Fruit fly (Drosophila melanogaster) whole organism, wandering third instar larva: ENCODE data around the gene nbs.

ENCODE experiments used
- Abd-B ChIP-seq: fragments of >200 bp; optimal IDR thresholded peaks from 2 replicates; lab custom pipeline; 2017; ENCODE audit warnings: missing biosample characterization, missing genetic modification characterization
- CG32264 ChIP-seq: fragments of 200-800 bp; sonication (Bioruptor generic); optimal IDR thresholded peaks from 2 replicates; lab custom pipeline; 2016; ENCODE audit warnings: missing biosample characterization, missing genetic modification characterization
- CG9705 ChIP-seq: fragments of 200-800 bp; sonication (Bioruptor generic); optimal IDR thresholded peaks from 2 replicates; lab custom pipeline; 2018; ENCODE audit warnings: missing biosample characterization, mild to moderate bottlenecking, missing genetic modification characterization
- CrebA ChIP-seq: fragments of 200-800 bp; sonication (Bioruptor generic); optimal IDR thresholded peaks from 2 replicates; lab custom pipeline; 2016; ENCODE audit warnings: missing biosample characterization, mild to moderate bottlenecking, missing genetic modification characterization, borderline replicate concordance
- Dfd ChIP-seq: fragments of >200 bp; optimal IDR thresholded peaks from 2 replicates; lab custom pipeline; 2017; ENCODE audit warnings: missing biosample characterization, missing genetic modification characterization
- Dif ChIP-seq: fragments of 200-275, 200-300 bp; sonication (Bioruptor generic); optimal IDR thresholded peaks from 2 replicates; lab custom pipeline; 2018; ENCODE audit warnings: missing biosample characterization, missing genetic modification characterization; ENCODE audit not compliant: partially characterized antibody
- HLH106 ChIP-seq: fragments of 200-800 bp; optimal IDR thresholded peaks from 3 replicates; lab custom pipeline; 2019; ENCODE audit warnings: missing biosample characterization, mild to moderate bottlenecking, missing genetic modification characterization, moderate library complexity
- Hnf4 ChIP-seq: fragments of 200-800 bp; sonication (Bioruptor generic); optimal IDR thresholded peaks from 2 replicates; lab custom pipeline; 2016; ENCODE audit warnings: missing biosample characterization, mild to moderate bottlenecking, missing genetic modification characterization
- Hr78 ChIP-seq: fragments of >200 bp; optimal IDR thresholded peaks from 2 replicates; lab custom pipeline; 2017; ENCODE audit warnings: missing biosample characterization, missing genetic modification characterization
- Mio ChIP-seq: sonication (Bioruptor generic); optimal IDR thresholded peaks from 2 replicates; lab custom pipeline; 2016; ENCODE audit warnings: missing biosample characterization, missing genetic modification characterization
- Myc ChIP-seq: fragments of >200 bp; optimal IDR thresholded peaks from 2 replicates; lab custom pipeline; 2017
- N ChIP-seq: fragments of >200 bp; optimal IDR thresholded peaks from 2 replicates; lab custom pipeline; 2018; ENCODE audit warnings: missing biosample characterization, missing external identifiers, missing genetic modification characterization
- OdsH ChIP-seq: fragments of 200-800 bp; sonication (Bioruptor generic); optimal IDR thresholded peaks from 2 replicates; lab custom pipeline; 2016; ENCODE audit warnings: missing biosample characterization, mild to moderate bottlenecking, missing genetic modification characterization
- Rel ChIP-seq, 2 experiments: fragments of 200-800 bp; sonication (Bioruptor generic) in 1 of 2; optimal IDR thresholded peaks; 2 replicates in 1 of 2; 3 replicates in 1 of 2; lab custom pipeline; 2016 to 2019; ENCODE audit warnings: mild to moderate bottlenecking in 2 of 2, missing biosample characterization in 2 of 2, missing genetic modification characterization in 2 of 2, moderate library complexity in 1 of 2
- Sp1 ChIP-seq: fragments of 200-800 bp; sonication (Bioruptor generic); optimal IDR thresholded peaks from 3 replicates; lab custom pipeline; 2019; ENCODE audit warnings: missing biosample characterization, mild to moderate bottlenecking, missing genetic modification characterization, moderate library complexity
- Vsx2 ChIP-seq: fragments of 200-300, 225-300 bp; sonication (Bioruptor generic); optimal IDR thresholded peaks from 2 replicates; lab custom pipeline; 2018; ENCODE audit warnings: missing biosample characterization, missing genetic modification characterization; ENCODE audit not compliant: partially characterized antibody
- br ChIP-seq: fragments of 200-800 bp; sonication (Bioruptor generic); optimal IDR thresholded peaks from 2 replicates; lab custom pipeline; 2016; ENCODE audit warnings: missing biosample characterization, missing genetic modification characterization
- brk ChIP-seq: fragments of 200-800 bp; sonication (Bioruptor generic); optimal IDR thresholded peaks from 2 replicates; lab custom pipeline; 2016; ENCODE audit warnings: missing biosample characterization, mild to moderate bottlenecking, missing genetic modification characterization
- dl ChIP-seq, 2 experiments: fragments of 175-275, 200-275 bp in 1 of 2; fragments of 200-275 bp in 1 of 2; sonication (Bioruptor generic); optimal IDR thresholded peaks; lab custom pipeline; 2018; ENCODE audit warnings: mild to moderate bottlenecking in 2 of 2, missing biosample characterization in 2 of 2, missing genetic modification characterization in 2 of 2, moderate library complexity in 2 of 2; ENCODE audit not compliant: partially characterized antibody in 2 of 2, insufficient read depth in 1 of 2
- dsf ChIP-seq: sonication (Bioruptor generic); optimal IDR thresholded peaks from 2 replicates; lab custom pipeline; 2016; ENCODE audit warnings: missing biosample characterization, missing genetic modification characterization, borderline replicate concordance
- ey ChIP-seq: fragments of 200-800 bp; sonication (Bioruptor generic); optimal IDR thresholded peaks from 2 replicates; lab custom pipeline; 2016; ENCODE audit warnings: missing biosample characterization, missing genetic modification characterization
- fru ChIP-seq: fragments of 200-800 bp; sonication (Bioruptor generic); optimal IDR thresholded peaks from 3 replicates; lab custom pipeline; 2016; ENCODE audit warnings: missing biosample characterization, mild to moderate bottlenecking, missing genetic modification characterization
- h ChIP-seq: fragments of 200-800 bp; sonication (Bioruptor generic); optimal IDR thresholded peaks from 3 replicates; lab custom pipeline; 2016; ENCODE audit warnings: missing biosample characterization, mild to moderate bottlenecking, missing genetic modification characterization
- jim ChIP-seq: fragments of 175-275, 200-325 bp; sonication (Bioruptor generic); optimal IDR thresholded peaks from 2 replicates; lab custom pipeline; 2016; ENCODE audit warnings: missing biosample characterization, mild to moderate bottlenecking, missing genetic modification characterization
- lola ChIP-seq: fragments of >200 bp; optimal IDR thresholded peaks from 2 replicates; lab custom pipeline; 2017; ENCODE audit warnings: missing biosample characterization, missing genetic modification characterization
- pan ChIP-seq: fragments of >200 bp; optimal IDR thresholded peaks from 2 replicates; lab custom pipeline; 2017
- psq ChIP-seq: fragments of 200-800 bp; sonication (Bioruptor generic); optimal IDR thresholded peaks from 3 replicates; lab custom pipeline; 2017; ENCODE audit warnings: missing biosample characterization, mild to moderate bottlenecking, missing genetic modification characterization, moderate library complexity
- rgr ChIP-seq: fragments of 200-800 bp; sonication (Bioruptor generic); optimal IDR thresholded peaks from 3 replicates; lab custom pipeline; 2016; ENCODE audit warnings: missing biosample characterization, mild to moderate bottlenecking, missing genetic modification characterization
- sage ChIP-seq: fragments of 200-800 bp; sonication (Bioruptor generic); optimal IDR thresholded peaks from 2 replicates; lab custom pipeline; 2016; ENCODE audit warnings: missing biosample characterization, mild to moderate bottlenecking, missing genetic modification characterization
- tai ChIP-seq: sonication (Bioruptor generic); optimal IDR thresholded peaks from 2 replicates; lab custom pipeline; 2016; ENCODE audit warnings: missing biosample characterization, missing genetic modification characterization
- usp ChIP-seq: fragments of >200 bp; optimal IDR thresholded peaks from 2 replicates; lab custom pipeline; 2017; ENCODE audit warnings: missing biosample characterization, missing genetic modification characterization
- woc ChIP-seq: sonication (Bioruptor generic); optimal IDR thresholded peaks from 2 replicates; lab custom pipeline; 2016; ENCODE audit warnings: missing biosample characterization, mild to moderate bottlenecking, missing genetic modification characterization

nbs gene

dm6 chr3L:9695242-9695641 is 27.8 kb downstream of the nbs start:
- no peak for TF ChIP-seq Hr78
- TF ChIP-seq Dif (GFP tag; lab: Kevin White, UChicago) = peak; percentile 66
- peak; percentile 35 to 64 for TF ChIP-seq dl (GFP tag; optimal IDR thresholded peaks at IDR 0.05; lab: Kevin White, UChicago; ENCODE audit: insufficient read depth in 1 of 2, partially characterized antibody in 2 of 2)

dm6 chr3L:9694867-9695236 is 28.1 kb downstream of the nbs start:
- TF ChIP-seq CG32264 (GFP tag; lab: Kevin White, UChicago) (no peak), h (no peak), HLH106 (no peak), lola (GFP tag; lab: Kevin White, UChicago) (no peak), CG9705 (no peak), pan (lab: Kevin White, UChicago) (no peak), dsf (no peak), Hr78 (no peak), Myc (no peak), jim (GFP tag; lab: Kevin White, UChicago) (no peak), br (no peak), fru (GFP tag; lab: Kevin White, UChicago) (no peak), tai (GFP tag; lab: Kevin White, UChicago) (no peak), Abd-B (GFP tag; lab: Kevin White, UChicago) (no peak), Vsx2 (no peak), sage (GFP tag; lab: Kevin White, UChicago) (no peak), CrebA (GFP tag; lab: Kevin White, UChicago) (no peak), Dfd (GFP tag; lab: Kevin White, UChicago) (no peak), ey (GFP tag; lab: Kevin White, UChicago) (no peak), dl (GFP tag; optimal IDR thresholded peaks at IDR 0.05; lab: Kevin White, UChicago; ENCODE audit: insufficient read depth in 1 of 2, partially characterized antibody in 2 of 2) (no peak)
- TF ChIP-seq, all 38 proteins: peak for 0

DNA sequence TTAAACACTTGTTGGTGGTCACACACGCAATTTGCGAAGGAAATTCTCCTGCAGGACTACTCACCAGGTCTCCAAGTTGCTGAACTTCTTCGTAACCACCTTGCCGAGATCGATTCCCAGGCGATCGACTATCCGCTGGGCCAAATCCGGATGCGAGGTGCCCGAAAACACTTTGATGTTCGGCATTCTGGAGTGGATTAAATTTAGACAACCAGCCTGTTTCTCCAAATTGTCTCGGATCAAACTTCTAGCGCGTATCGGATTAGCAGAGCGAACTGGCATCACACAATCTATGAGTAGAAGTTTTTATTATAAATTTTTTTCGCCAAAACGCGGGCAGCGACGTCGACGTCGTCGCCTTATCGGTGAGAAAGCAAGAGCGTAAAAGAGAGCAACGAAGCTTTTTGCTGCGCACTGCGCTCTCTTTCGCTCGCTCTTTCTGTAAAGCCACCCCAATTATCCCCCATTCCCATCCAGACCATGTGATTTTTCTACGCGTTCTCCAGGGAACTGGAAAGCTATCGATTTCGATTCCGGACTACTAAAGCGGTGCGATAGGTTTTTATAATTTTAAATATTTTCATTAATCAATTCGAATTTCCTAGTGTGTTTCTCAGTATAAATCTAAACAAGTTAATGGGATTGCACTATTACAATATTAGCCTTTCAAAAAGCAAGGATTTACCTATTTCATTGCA is 28.7 kb downstream of the nbs start:
- no peak for TF ChIP-seq Mio
- no peak for TF ChIP-seq jim (GFP tag; lab: Kevin White, UChicago)
- peak; percentile 44 for TF ChIP-seq sage (GFP tag; lab: Kevin White, UChicago)
- TF ChIP-seq Rel (GFP tag; optimal IDR thresholded peaks at IDR 0.05; lab: Kevin White, UChicago) = no peak
- peak; percentile 36 for TF ChIP-seq Rel (tag; optimal IDR thresholded peaks at IDR 0.05; lab: Kevin White, UChicago)
- TF ChIP-seq Dif (GFP tag; lab: Kevin White, UChicago) = peak; percentile 94
- peak; percentile 84 to 92 for TF ChIP-seq dl (GFP tag; optimal IDR thresholded peaks at IDR 0.05; lab: Kevin White, UChicago; ENCODE audit: insufficient read depth in 1 of 2, partially characterized antibody in 2 of 2)
- TF ChIP-seq brk (GFP tag; lab: Kevin White, UChicago) = peak; percentile 62

DNA sequence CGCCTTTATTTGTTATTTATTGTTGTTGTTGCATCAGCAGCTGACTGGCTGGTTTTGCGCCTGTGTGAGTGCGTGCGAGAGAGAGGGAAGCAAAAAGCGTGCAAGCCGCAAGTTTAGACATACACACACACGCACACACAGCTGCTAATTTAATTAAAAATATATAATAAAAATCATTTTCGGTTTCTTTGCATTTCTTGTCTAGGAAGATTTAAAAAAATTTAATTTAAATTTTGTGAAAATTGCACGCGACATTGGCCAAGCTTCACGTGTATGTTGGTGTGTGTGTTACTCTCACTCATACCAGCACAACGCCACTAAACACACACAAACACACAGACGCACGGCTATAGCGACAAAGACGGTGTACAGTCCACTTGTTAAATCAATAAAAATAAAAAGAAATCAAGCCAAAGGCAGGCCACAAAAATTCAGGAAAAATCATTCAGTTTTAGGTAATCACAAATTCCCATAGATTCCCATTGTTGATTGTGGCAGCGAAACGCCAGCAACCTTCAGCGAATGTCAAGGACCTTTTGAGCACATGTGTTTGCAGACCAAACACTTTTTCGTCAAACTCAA is 29.4 kb downstream of the nbs start:
- TF ChIP-seq br = no peak
- TF ChIP-seq pan (lab: Kevin White, UChicago) = no peak
- TF ChIP-seq jim (GFP tag; lab: Kevin White, UChicago) = no peak
- no peak for TF ChIP-seq OdsH (GFP tag; lab: Kevin White, UChicago)
- no peak for TF ChIP-seq Mio
- TF ChIP-seq Rel (GFP tag; optimal IDR thresholded peaks at IDR 0.05; lab: Kevin White, UChicago) = peak; percentile 53
- TF ChIP-seq Rel (tag; optimal IDR thresholded peaks at IDR 0.05; lab: Kevin White, UChicago) = no peak
- no peak for TF ChIP-seq Vsx2
- TF ChIP-seq sage (GFP tag; lab: Kevin White, UChicago) = peak; percentile 0
- TF ChIP-seq Sp1 (GFP tag; lab: Kevin White, UChicago) = no peak
- no peak for TF ChIP-seq fru (GFP tag; lab: Kevin White, UChicago)
- TF ChIP-seq usp (GFP tag; lab: Kevin White, UChicago) = no peak
- no peak for TF ChIP-seq CG9705
- TF ChIP-seq HLH106 = no peak
- TF ChIP-seq psq (GFP tag; lab: Kevin White, UChicago) = no peak
- TF ChIP-seq dl (GFP tag; optimal IDR thresholded peaks at IDR 0.05; lab: Kevin White, UChicago; ENCODE audit: insufficient read depth in 1 of 2, partially characterized antibody in 2 of 2) = no peak
- no peak for TF ChIP-seq Hnf4 (GFP tag; lab: Kevin White, UChicago)
- no peak for TF ChIP-seq Dfd (GFP tag; lab: Kevin White, UChicago)
- TF ChIP-seq N (GFP tag; lab: Kevin White, UChicago) = peak; percentile 21
- peak; percentile 16 for TF ChIP-seq brk (GFP tag; lab: Kevin White, UChicago)
- TF ChIP-seq Myc = no peak
- no peak for TF ChIP-seq lola (GFP tag; lab: Kevin White, UChicago)
- no peak for TF ChIP-seq tai (GFP tag; lab: Kevin White, UChicago)
- TF ChIP-seq rgr = no peak
- TF ChIP-seq Abd-B (GFP tag; lab: Kevin White, UChicago) = no peak
- no peak for TF ChIP-seq Hr78
- no peak for TF ChIP-seq woc (GFP tag; lab: Kevin White, UChicago)
